Worm (Caenorhabditis elegans) whole organism, L4/young adult: Measurements from ENCODE around the gene T08H10.3.

ENCODE experiments used
- dao-5 ChIP-seq: sonication (generic microtip); optimal IDR thresholded peaks from 2 replicates; lab custom pipeline; 2016; ENCODE audit warnings: missing genotype, missing genetic modification characterization, moderate library complexity, missing compliant biosample characterization
- him-1 ChIP-seq: sonication (generic microtip); optimal IDR thresholded peaks from 2 replicates; lab custom pipeline; 2016; ENCODE audit warnings: missing genotype, missing genetic modification reagents, missing genetic modification characterization, missing compliant biosample characterization

- TF ChIP-seq him-1 (no peak), dao-5 (no peak)
These were observed 34.5 kb downstream of the T08H10.3 start for ce11 chrV:4505408-4506270.
